Worm (Caenorhabditis elegans): ENCODE results near the gene unc-86.

unc-86 gene

ce11 chrIII:8254938-8255337, 38.8 kb upstream of the unc-86 start, which contains the start of gene F09G8.5:
Gene F09G8.5, plus strand, starts transcription at chrIII:8254975.
- TF ChIP-seq nhr-6 (tag; optimal IDR thresholded peaks at IDR 0.05) (no peak), unc-55 (GFP tag; optimal IDR thresholded peaks at IDR 0.05) (peak; percentile 81)

ce11 chrIII:8250007-8250683, 34.0 kb upstream of the unc-86 start, which contains the start of gene knl-1:
Gene knl-1, plus strand, starts transcription at chrIII:8250632.
- TF ChIP-seq sem-4 (tag; optimal IDR thresholded peaks at IDR 0.05) (no peak), nhr-129 (tag; optimal IDR thresholded peaks at IDR 0.05) (peak; percentile 76), lin-13 (GFP tag; optimal IDR thresholded peaks at IDR 0.05) (no peak), unc-55 (GFP tag; optimal IDR thresholded peaks at IDR 0.05) (peak; percentile 84), nhr-23 (tag; optimal IDR thresholded peaks at IDR 0.05) (no peak), gmeb-1 (tag; optimal IDR thresholded peaks at IDR 0.05) (peak; percentile 73), ztf-1 (GFP tag; conservative IDR thresholded peaks at IDR 0.05) (no peak), skn-1 (tag; optimal IDR thresholded peaks at IDR 0.05) (no peak), fos-1 (tag; optimal IDR thresholded peaks at IDR 0.05) (peak; percentile 2), nhr-77 (tag; optimal IDR thresholded peaks at IDR 0.05) (no peak), alr-1 (tag; optimal IDR thresholded peaks at IDR 0.05) (no peak), C34F6.9 (tag; optimal IDR thresholded peaks at IDR 0.05) (peak; percentile 65), aly-2 (tag; optimal IDR thresholded peaks at IDR 0.05) (no peak), snpc-4 (tag; optimal IDR thresholded peaks at IDR 0.05) (peak; percentile 9), elt-1 (tag; optimal IDR thresholded peaks at IDR 0.05) (no peak), Y55F3AM.14 (GFP tag; optimal IDR thresholded peaks at IDR 0.05) (no peak), lsy-2 (tag; optimal IDR thresholded peaks at IDR 0.05) (peak in 1 of 2 experiments; percentile 72), mbf-1 (tag; optimal IDR thresholded peaks at IDR 0.05) (no peak), nhr-6 (tag; optimal IDR thresholded peaks at IDR 0.05) (no peak), sma-3 (GFP tag; optimal IDR thresholded peaks at IDR 0.05) (no peak), lin-39 (tag; optimal IDR thresholded peaks at IDR 0.05) (no peak), crh-2 (tag; optimal IDR thresholded peaks at IDR 0.05) (peak; percentile 7), mdl-1 (tag; optimal IDR thresholded peaks at IDR 0.05) (no peak)

- no peak for TF ChIP-seq mab-5 (tag; optimal IDR thresholded peaks at IDR 0.05)
- no peak for TF ChIP-seq mdl-1 (tag; optimal IDR thresholded peaks at IDR 0.05)
- no peak for TF ChIP-seq elt-1 (tag; optimal IDR thresholded peaks at IDR 0.05)
- no peak for TF ChIP-seq alr-1 (tag; optimal IDR thresholded peaks at IDR 0.05)
- TF ChIP-seq sma-3 (GFP tag; optimal IDR thresholded peaks at IDR 0.05) = no peak
- TF ChIP-seq nhr-10 (tag; optimal IDR thresholded peaks at IDR 0.05) = no peak
- no peak for TF ChIP-seq nhr-23 (tag; optimal IDR thresholded peaks at IDR 0.05)
- no peak for TF ChIP-seq nhr-129 (tag; optimal IDR thresholded peaks at IDR 0.05)
- no peak for TF ChIP-seq C34F6.9 (tag; optimal IDR thresholded peaks at IDR 0.05)
- TF ChIP-seq ama-1 (optimal IDR thresholded peaks at IDR 0.05) = no peak
- TF ChIP-seq nhr-6 (tag; optimal IDR thresholded peaks at IDR 0.05) = no peak
- no peak for TF ChIP-seq ztf-4 (tag; optimal IDR thresholded peaks at IDR 0.05)
- no peak for TF ChIP-seq F13H6.1 (tag; optimal IDR thresholded peaks at IDR 0.05)
- TF ChIP-seq lin-13 (GFP tag; optimal IDR thresholded peaks at IDR 0.05) = no peak
- TF ChIP-seq snpc-4 (tag; optimal IDR thresholded peaks at IDR 0.05) = no peak
- TF ChIP-seq R02D3.7 (tag; optimal IDR thresholded peaks at IDR 0.05) = no peak
- no peak for TF ChIP-seq lin-39 (tag; optimal IDR thresholded peaks at IDR 0.05)
- TF ChIP-seq egl-27 (tag; optimal IDR thresholded peaks at IDR 0.05) = no peak
- TF ChIP-seq dmd-4 (tag; optimal IDR thresholded peaks at IDR 0.05) = no peak
- no peak for TF ChIP-seq zag-1 (tag; optimal IDR thresholded peaks at IDR 0.05)
Measured at ce11 chrIII:8249381-8249780, 33.2 kb upstream of the unc-86 start, which contains the start of the genes C02F5.10 and C02F5.2. Gene C02F5.10, minus strand, starts transcription at chrIII:8249481. Gene C02F5.2, plus strand, starts transcription at chrIII:8249619.

ce11 chrIII:8247051-8247450, 30.9 kb upstream of the unc-86 start, which contains the start of gene C02F5.13:
Gene C02F5.13, plus strand, starts transcription at chrIII:8247351.
- no peak for TF ChIP-seq egl-27 (tag; optimal IDR thresholded peaks at IDR 0.05)
- TF ChIP-seq nhr-23 (tag; optimal IDR thresholded peaks at IDR 0.05) = no peak
- TF ChIP-seq ceh-16 (tag; optimal IDR thresholded peaks at IDR 0.05) = no peak

ce11 chrIII:8245591-8245990, 29.5 kb upstream of the unc-86 start, which contains the start of gene C02F5.3:
Gene C02F5.3, plus strand, starts transcription at chrIII:8245891.
- no peak for TF ChIP-seq ZK546.5 (tag; optimal IDR thresholded peaks at IDR 0.05)
- TF ChIP-seq nhr-21 (tag; optimal IDR thresholded peaks at IDR 0.05) = no peak
- TF ChIP-seq elt-3 (tag; optimal IDR thresholded peaks at IDR 0.05) = no peak
- TF ChIP-seq zag-1 (tag; optimal IDR thresholded peaks at IDR 0.05) = no peak
- no peak for TF ChIP-seq ztf-11 (tag; optimal IDR thresholded peaks at IDR 0.05)
- TF ChIP-seq mdl-1 (tag; optimal IDR thresholded peaks at IDR 0.05) = no peak
- TF ChIP-seq nhr-10 (tag; optimal IDR thresholded peaks at IDR 0.05) = no peak
- no peak for TF ChIP-seq nhr-77 (tag; optimal IDR thresholded peaks at IDR 0.05)
- no peak for TF ChIP-seq nhr-6 (tag; optimal IDR thresholded peaks at IDR 0.05)
- TF ChIP-seq nhr-11 (tag; optimal IDR thresholded peaks at IDR 0.05) = no peak
- no peak for TF ChIP-seq alr-1 (tag; optimal IDR thresholded peaks at IDR 0.05)
- TF ChIP-seq peb-1 (tag; optimal IDR thresholded peaks at IDR 0.05) = no peak
- TF ChIP-seq ceh-16 (tag; optimal IDR thresholded peaks at IDR 0.05) = no peak
- no peak for TF ChIP-seq nhr-129 (tag; optimal IDR thresholded peaks at IDR 0.05)
- TF ChIP-seq lin-11 (tag; optimal IDR thresholded peaks at IDR 0.05) = no peak
- TF ChIP-seq nhr-25 (tag; optimal IDR thresholded peaks at IDR 0.05) = no peak
- no peak for TF ChIP-seq elt-1 (tag; optimal IDR thresholded peaks at IDR 0.05)
- no peak for TF ChIP-seq sem-4 (tag; optimal IDR thresholded peaks at IDR 0.05)
- no peak for TF ChIP-seq egl-27 (tag; optimal IDR thresholded peaks at IDR 0.05)

Data from whole organism, L2 larva.